Worm (Caenorhabditis elegans): ENCODE results near the gene nimk-1.

Gene nimk-1

DNA sequence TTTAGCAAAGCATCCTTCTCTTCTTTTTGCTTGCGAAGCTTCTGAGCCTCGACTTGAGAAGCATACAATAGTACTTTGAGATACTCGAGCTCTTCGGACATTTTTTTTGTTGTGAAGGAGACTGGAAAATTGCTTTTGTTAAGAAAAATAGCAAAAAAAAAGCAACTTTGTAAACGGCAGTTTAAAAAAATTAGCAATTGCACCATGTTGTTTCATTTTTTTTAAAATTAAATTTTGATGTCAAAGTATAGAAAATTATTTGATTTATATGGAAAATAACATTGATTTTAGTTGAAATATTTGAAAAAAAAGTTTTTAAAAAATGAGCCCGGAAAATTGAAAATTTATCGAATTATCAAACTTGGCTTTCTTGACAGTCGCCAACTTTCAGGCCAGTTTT lies 39.1 kb downstream of the nimk-1 start, which contains the start of gene Y38E10A.3:
Gene Y38E10A.3, minus strand, starts transcription at position 101 of the 400 bp plus-strand sequence.
- TF ChIP-seq nhr-237 (tag; optimal IDR thresholded peaks at IDR 0.05) (no peak), ceh-39 (tag; optimal IDR thresholded peaks at IDR 0.05) (no peak), elt-1 (tag; optimal IDR thresholded peaks at IDR 0.05; ENCODE audit: borderline replicate concordance, insufficient read depth) (no peak), M03D4.4 (tag; optimal IDR thresholded peaks at IDR 0.05) (no peak), elt-3 (tag; optimal IDR thresholded peaks at IDR 0.05) (no peak), cnd-1 (tag; optimal IDR thresholded peaks at IDR 0.05) (no peak), ceh-43 (GFP tag; optimal IDR thresholded peaks at IDR 0.05) (no peak), mls-2 (tag; optimal IDR thresholded peaks at IDR 0.05) (no peak), nhr-76 (tag; optimal IDR thresholded peaks at IDR 0.05) (no peak)

DNA sequence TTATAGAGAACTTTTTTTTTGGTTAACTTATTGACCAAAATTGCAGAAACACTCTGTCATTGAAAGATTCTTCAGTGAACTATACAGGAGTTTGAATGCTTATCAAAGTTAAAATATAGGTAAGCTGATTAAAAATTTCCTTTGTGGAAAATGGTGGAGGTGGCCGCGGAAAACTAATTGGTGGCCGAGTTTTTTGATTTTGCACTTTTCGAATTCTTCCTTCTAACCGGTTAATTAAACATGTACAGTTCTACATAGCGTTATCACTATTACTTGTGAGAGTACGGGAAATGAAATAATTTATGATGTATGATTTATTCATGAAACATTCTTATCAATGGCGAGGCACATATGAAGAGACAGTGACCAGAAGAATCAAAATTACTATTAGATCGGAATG lies 42.2 kb downstream of the nimk-1 start, which contains the start of gene clec-8:
Gene clec-8, minus strand, starts transcription at position 308 of the 400 bp plus-strand sequence.
- TF ChIP-seq nhr-28 (tag; optimal IDR thresholded peaks at IDR 0.05) (no peak), snpc-4 (tag; optimal IDR thresholded peaks at IDR 0.05) (no peak), hlh-1 (tag; optimal IDR thresholded peaks at IDR 0.05) (no peak), nhr-12 (tag; optimal IDR thresholded peaks at IDR 0.05) (no peak), mab-5 (tag; optimal IDR thresholded peaks at IDR 0.05) (no peak), zip-8 (tag; optimal IDR thresholded peaks at IDR 0.05) (no peak), lin-13 (tag; optimal IDR thresholded peaks at IDR 0.05) (no peak), lsy-2 (tag; optimal IDR thresholded peaks at IDR 0.05) (no peak), ceh-39 (tag; optimal IDR thresholded peaks at IDR 0.05) (no peak), nhr-76 (tag; optimal IDR thresholded peaks at IDR 0.05) (no peak), unc-39 (tag; optimal IDR thresholded peaks at IDR 0.05) (no peak), flh-1 (GFP tag; optimal IDR thresholded peaks at IDR 0.05) (no peak), mep-1 (tag; optimal IDR thresholded peaks at IDR 0.05) (no peak), unc-120 (tag; optimal IDR thresholded peaks at IDR 0.05; ENCODE audit: poor library complexity, severe bottlenecking) (no peak), drap-1 (GFP tag; optimal IDR thresholded peaks at IDR 0.05) (no peak), ceh-43 (GFP tag; optimal IDR thresholded peaks at IDR 0.05) (no peak), ces-1 (GFP tag; optimal IDR thresholded peaks at IDR 0.05) (no peak), pha-4 (tag; optimal IDR thresholded peaks at IDR 0.05) (no peak)

DNA sequence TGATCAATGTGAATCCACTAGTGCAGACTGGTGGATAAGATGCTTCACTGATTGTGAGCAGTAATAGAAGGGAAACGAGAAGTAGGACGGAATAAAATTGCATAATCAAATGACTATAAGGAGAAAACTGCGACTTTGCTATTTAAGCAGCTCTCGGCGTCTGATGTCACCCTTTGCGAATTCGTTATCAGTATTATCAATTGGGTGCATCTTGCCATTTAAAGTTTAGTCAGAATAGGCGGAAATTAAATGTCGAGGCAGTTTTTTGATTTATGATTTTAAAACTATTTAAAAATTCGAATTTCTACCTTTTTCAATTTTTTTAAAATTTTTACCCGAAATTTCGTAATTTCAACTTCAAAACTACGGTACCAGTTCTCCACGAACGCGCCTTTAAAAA lies 45.4 kb downstream of the nimk-1 start, which contains the start of gene clec-4:
Gene clec-4, minus strand, starts transcription at position 162 of the 400 bp plus-strand sequence.
- no peak for TF ChIP-seq M03D4.4 (tag; optimal IDR thresholded peaks at IDR 0.05)
- no peak for TF ChIP-seq bed-3 (GFP tag; optimal IDR thresholded peaks at IDR 0.05)
- TF ChIP-seq zip-8 (tag; optimal IDR thresholded peaks at IDR 0.05) = no peak
- TF ChIP-seq ham-2 (GFP tag; optimal IDR thresholded peaks at IDR 0.05) = no peak
- TF ChIP-seq ceh-39 (tag; optimal IDR thresholded peaks at IDR 0.05) = no peak
- TF ChIP-seq mls-2 (tag; optimal IDR thresholded peaks at IDR 0.05) = no peak
- no peak for TF ChIP-seq elt-3 (tag; optimal IDR thresholded peaks at IDR 0.05)
- TF ChIP-seq pha-4 (tag; optimal IDR thresholded peaks at IDR 0.05) = no peak
- TF ChIP-seq unc-62 (GFP tag; optimal IDR thresholded peaks at IDR 0.05) = no peak
- no peak for TF ChIP-seq lin-13 (tag; optimal IDR thresholded peaks at IDR 0.05)
- TF ChIP-seq lin-32 (GFP tag; optimal IDR thresholded peaks at IDR 0.05) = no peak
- TF ChIP-seq ces-1 (GFP tag; optimal IDR thresholded peaks at IDR 0.05) = no peak
- no peak for TF ChIP-seq mep-1 (tag; optimal IDR thresholded peaks at IDR 0.05)
- TF ChIP-seq nhr-76 (tag; optimal IDR thresholded peaks at IDR 0.05) = no peak
